Fruit fly (Drosophila melanogaster) ovary, adult (tissue): Measurements from ENCODE around the gene ssp6.
A peak's percentile ranks its signal among the peaks of the same experiment; 100 is the strongest.

Experiments used
- CG17801 ChIP-seq: fragments of 200-800 bp; optimal IDR thresholded peaks from 2 replicates; lab custom pipeline; 2019; ENCODE audit warnings: missing biosample characterization, mild to moderate bottlenecking, missing genetic modification characterization, moderate library complexity; ENCODE audit not compliant: partially characterized antibody

Gene ssp6

dm6 chr3L:6068178-6068577 is 8.3 kb upstream of the ssp6 start:
- no peak for TF ChIP-seq CG17801 (GFP tag; lab: Kevin White, UChicago)

dm6 chr3L:6070119-6070518 is 6.4 kb upstream of the ssp6 start:
- TF ChIP-seq CG17801 (GFP tag; lab: Kevin White, UChicago): no peak

- TF ChIP-seq CG17801 (GFP tag; lab: Kevin White, UChicago): peak; percentile 48
Measured at dm6 chr3L:6071454-6072189, 4.9 kb upstream of the ssp6 start, which contains the start of gene CG6602. Gene CG6602, plus strand, starts transcription at chr3L:6072139.

dm6 chr3L:6074975-6075692 is 1.4 kb upstream of the ssp6 start, which contains the start of the genes CG13295 and CG6610:
Gene CG13295, minus strand, starts transcription at chr3L:6075245.
Gene CG6610, plus strand, starts transcription at chr3L:6075536.
- TF ChIP-seq CG17801 (GFP tag; lab: Kevin White, UChicago): peak; percentile 55

dm6 chr3L:6082561-6082960 is 6.0 kb downstream of the ssp6 start, which contains the start of gene CG13293:
Gene CG13293, plus strand, starts transcription at chr3L:6082883.
- no peak for TF ChIP-seq CG17801 (GFP tag; lab: Kevin White, UChicago)

- TF ChIP-seq CG17801 (GFP tag; lab: Kevin White, UChicago): no peak
Measured at dm6 chr3L:6084446-6084845, 7.9 kb downstream of the ssp6 start.

- TF ChIP-seq CG17801 (GFP tag; lab: Kevin White, UChicago): no peak
Measured at dm6 chr3L:6085157-6085556, 8.6 kb downstream of the ssp6 start.

dm6 chr3L:6085988-6086387 is 9.5 kb downstream of the ssp6 start:
- TF ChIP-seq CG17801 (GFP tag; lab: Kevin White, UChicago): no peak

- no peak for TF ChIP-seq CG17801 (GFP tag; lab: Kevin White, UChicago)
Measured at dm6 chr3L:6093213-6093612, 16.7 kb downstream of the ssp6 start, which contains the start of gene CG10469. Gene CG10469, minus strand, starts transcription at chr3L:6093313.

- TF ChIP-seq CG17801 (GFP tag; lab: Kevin White, UChicago): peak; percentile 91
Measured at dm6 chr3L:6094697-6095096, 18.2 kb downstream of the ssp6 start, which contains the start of the genes CG10467 and loj. Gene CG10467, minus strand, starts transcription at chr3L:6094747. Gene loj, plus strand, starts transcription at chr3L:6094987.

dm6 chr3L:6097270-6097669 is 20.7 kb downstream of the ssp6 start, which contains the start of gene Ets65A:
Gene Ets65A, plus strand, starts transcription at chr3L:6097617.
- no peak for TF ChIP-seq CG17801 (GFP tag; lab: Kevin White, UChicago)

dm6 chr3L:6103658-6104057 is 27.1 kb downstream of the ssp6 start:
- no peak for TF ChIP-seq CG17801 (GFP tag; lab: Kevin White, UChicago)

- TF ChIP-seq CG17801 (GFP tag; lab: Kevin White, UChicago): no peak
Measured at dm6 chr3L:6104551-6104950, 28.0 kb downstream of the ssp6 start.

- no peak for TF ChIP-seq CG17801 (GFP tag; lab: Kevin White, UChicago)
Measured at dm6 chr3L:6105435-6105834, 28.9 kb downstream of the ssp6 start.

- no peak for TF ChIP-seq CG17801 (GFP tag; lab: Kevin White, UChicago)
Measured at dm6 chr3L:6106717-6107116, 30.2 kb downstream of the ssp6 start.
